Fruit fly (Drosophila melanogaster): ENCODE measurements around the gene Taf6.
A peak's percentile ranks its signal among the peaks of the same experiment; 100 is the strongest.

Gene Taf6

dm6 chr3L:19650588-19650987 lies 51.7 kb downstream of the Taf6 start (continued):
- peak; percentile 32 for TF ChIP-seq CG11762 (GFP tag; optimal IDR thresholded peaks at IDR 0.05; ENCODE audit: insufficient read depth)
- peak; percentile 71 for TF ChIP-seq CG8119 (GFP tag; IDR thresholded peaks at IDR 0.05)
- no peak for TF ChIP-seq cyc (GFP tag; optimal IDR thresholded peaks at IDR 0.05)
- no peak for TF ChIP-seq Sox15 (GFP tag; optimal IDR thresholded peaks at IDR 0.05)
- TF ChIP-seq CG15336 (GFP tag; IDR thresholded peaks at IDR 0.05), result peak; percentile 56; the same call in 1 of the 2 replicates
- peak; percentile 28 for TF ChIP-seq CG6792 (GFP tag; optimal IDR thresholded peaks at IDR 0.05)
- peak; percentile 33 for TF ChIP-seq acj6 (GFP tag; optimal IDR thresholded peaks at IDR 0.05)
- TF ChIP-seq esn (GFP tag; optimal IDR thresholded peaks at IDR 0.05), result peak; percentile 19
- no peak for TF ChIP-seq fd85E (GFP tag; optimal IDR thresholded peaks at IDR 0.05)
- TF ChIP-seq lz (GFP tag; optimal IDR thresholded peaks at IDR 0.05), result peak; percentile 3
- no peak for TF ChIP-seq CG10631 (GFP tag; optimal IDR thresholded peaks at IDR 0.05)
- no peak for TF ChIP-seq CG4318 (GFP tag; optimal IDR thresholded peaks at IDR 0.05)
- no peak for TF ChIP-seq Hr38 (GFP tag; optimal IDR thresholded peaks at IDR 0.05)
- TF ChIP-seq CG3919 (GFP tag; optimal IDR thresholded peaks at IDR 0.05), result peak; percentile 36
- peak; percentile 38 to 56 for TF ChIP-seq salr (GFP tag; optimal IDR thresholded peaks at IDR 0.05)
- peak; percentile 67 for TF ChIP-seq CG6854 (GFP tag; optimal IDR thresholded peaks at IDR 0.05)
- peak; percentile 58 for TF ChIP-seq CG3032 (tag; optimal IDR thresholded peaks at IDR 0.05)
- TF ChIP-seq eg (GFP tag; IDR thresholded peaks at IDR 0.05), result peak; percentile 93
- TF ChIP-seq fd59A (GFP tag; optimal IDR thresholded peaks at IDR 0.05), result peak; percentile 44
- TF ChIP-seq Met (GFP tag; optimal IDR thresholded peaks at IDR 0.05), result no peak
- TF ChIP-seq Ets21C (GFP tag; optimal IDR thresholded peaks at IDR 0.05), result no peak
- peak; percentile 72 for TF ChIP-seq CG9139 (GFP tag; optimal IDR thresholded peaks at IDR 0.05)
- TF ChIP-seq dac (GFP tag; optimal IDR thresholded peaks at IDR 0.05), result peak; percentile 39
- peak; percentile 77 for TF ChIP-seq net (GFP tag; optimal IDR thresholded peaks at IDR 0.05)
- TF ChIP-seq CG6163 (GFP tag; IDR thresholded peaks at IDR 0.05), result peak; percentile 95
- TF ChIP-seq vri (GFP tag; optimal IDR thresholded peaks at IDR 0.05), result peak; percentile 72
- TF ChIP-seq Eip78C (GFP tag), result peak; percentile 75
- TF ChIP-seq CG7368 (GFP tag; optimal IDR thresholded peaks at IDR 0.05), result peak; percentile 29
